Fruit fly (Drosophila melanogaster): ENCODE results near the gene CG31650.

DNA sequence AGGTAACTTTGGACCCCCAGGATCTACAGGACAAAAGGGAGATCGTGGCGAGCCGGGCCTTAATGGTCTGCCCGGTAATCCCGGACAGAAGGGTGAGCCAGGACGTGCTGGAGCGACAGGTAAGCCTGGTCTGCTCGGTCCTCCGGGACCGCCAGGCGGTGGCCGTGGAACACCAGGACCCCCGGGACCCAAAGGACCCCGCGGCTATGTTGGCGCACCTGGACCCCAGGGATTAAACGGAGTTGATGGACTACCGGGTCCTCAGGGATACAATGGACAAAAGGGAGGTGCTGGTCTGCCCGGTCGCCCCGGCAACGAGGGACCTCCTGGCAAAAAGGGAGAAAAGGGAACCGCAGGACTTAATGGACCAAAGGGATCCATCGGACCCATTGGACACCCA, 12.6 kb downstream of the CG31650 start:
- peak; percentile 96 for TF ChIP-seq Dfd (GFP tag; optimal IDR thresholded peaks at IDR 0.05)
- TF ChIP-seq dmrt93B (GFP tag; optimal IDR thresholded peaks at IDR 0.05): no peak
- TF ChIP-seq pan (optimal IDR thresholded peaks at IDR 0.05): no peak
- TF ChIP-seq psq (GFP tag; optimal IDR thresholded peaks at IDR 0.05): no peak
- TF ChIP-seq fru (GFP tag; optimal IDR thresholded peaks at IDR 0.05): no peak
- TF ChIP-seq Sp1 (GFP tag; optimal IDR thresholded peaks at IDR 0.05): no peak
- TF ChIP-seq h (GFP tag; optimal IDR thresholded peaks at IDR 0.05): no peak
- TF ChIP-seq dl (GFP tag; optimal IDR thresholded peaks at IDR 0.05; ENCODE audit: insufficient read depth in 1 of 2, partially characterized antibody in 2 of 2): no peak
- no peak for TF ChIP-seq usp (GFP tag; optimal IDR thresholded peaks at IDR 0.05)
- TF ChIP-seq Abd-B (GFP tag; optimal IDR thresholded peaks at IDR 0.05): no peak
